Fruit fly (Drosophila melanogaster) whole organism: ENCODE results near the gene ck.

Experiments used
- CG8478 ChIP-seq: fragments of >200 bp; optimal IDR thresholded peaks from 2 replicates; lab custom pipeline; 2018; ENCODE audit warnings: inconsistent platforms
- usp ChIP-seq: fragments of >200 bp; optimal IDR thresholded peaks from 2 replicates; lab custom pipeline; 2017; ENCODE audit warnings: missing biosample characterization, missing genetic modification characterization, mixed read lengths

- TF ChIP-seq usp, result no peak
- TF ChIP-seq CG8478, result no peak
Measured at dm6 chr2L:15067832-15068231, 10.2 kb upstream of the ck start.
